Worm (Caenorhabditis elegans) whole organism, mixed stage, embryonic: ENCODE data around the gene srbc-37.

Experiments
- M03D4.4 ChIP-seq: sonication (generic microtip); optimal IDR thresholded peaks from 2 replicates; lab custom pipeline; 2017; ENCODE audit warnings: mild to moderate bottlenecking, missing genetic modification characterization, missing compliant biosample characterization
- blmp-1 ChIP-seq: fragments of 150-350 bp; optimal IDR thresholded peaks from 2 replicates; lab custom pipeline; 2014; ENCODE audit warnings: missing biosample characterization, missing genetic modification characterization
- ces-1 ChIP-seq: fragments of 150-350 bp; optimal IDR thresholded peaks from 2 replicates; lab custom pipeline; 2014; ENCODE audit warnings: missing biosample characterization, missing genetic modification reagents, missing genetic modification characterization
- elt-1 ChIP-seq: sonication (generic microtip); optimal IDR thresholded peaks from 2 replicates; lab custom pipeline; 2017; ENCODE audit warnings: missing genetic modification characterization, mild to moderate bottlenecking, missing compliant biosample characterization, antibody characterized with exemption, moderate library complexity, borderline replicate concordance; ENCODE audit not compliant: insufficient read depth
- elt-3 ChIP-seq: fragments of 150-350 bp; optimal IDR thresholded peaks from 2 replicates; lab custom pipeline; 2014; ENCODE audit warnings: missing biosample characterization, missing genetic modification characterization
- hlh-1 ChIP-seq: fragments of 150-350 bp; optimal IDR thresholded peaks from 2 replicates; lab custom pipeline; 2014; ENCODE audit warnings: missing biosample characterization, missing genetic modification reagents, missing genetic modification characterization
- lsy-2 ChIP-seq: fragments of 150-350 bp; optimal IDR thresholded peaks from 2 replicates; lab custom pipeline; 2014; ENCODE audit warnings: missing biosample characterization, missing genetic modification characterization
- nhr-12 ChIP-seq: fragments of 150-350 bp; optimal IDR thresholded peaks from 2 replicates; lab custom pipeline; 2014; ENCODE audit warnings: missing biosample characterization, missing genetic modification characterization
- nhr-2 ChIP-seq: fragments of 150-350 bp; optimal IDR thresholded peaks from 2 replicates; lab custom pipeline; 2014; ENCODE audit warnings: missing biosample characterization, missing genetic modification characterization
- nhr-28 ChIP-seq: fragments of 150-350 bp; optimal IDR thresholded peaks from 2 replicates; lab custom pipeline; 2014; ENCODE audit warnings: missing biosample characterization, missing genetic modification characterization
- pha-4 ChIP-seq: fragments of 150-350 bp; optimal IDR thresholded peaks from 2 replicates; lab custom pipeline; 2018; ENCODE audit warnings: missing biosample characterization, missing genetic modification reagents, missing genetic modification characterization
- snpc-4 ChIP-seq: fragments of 150-350 bp; optimal IDR thresholded peaks from 2 replicates; lab custom pipeline; 2014; ENCODE audit warnings: missing biosample characterization, missing genetic modification characterization
- unc-120 ChIP-seq: sonication (generic microtip); optimal IDR thresholded peaks from 2 replicates; lab custom pipeline; 2017; ENCODE audit warnings: missing genetic modification characterization, missing compliant biosample characterization; ENCODE audit not compliant: poor library complexity, severe bottlenecking
- ztf-11 ChIP-seq: fragments of 150-350 bp; optimal IDR thresholded peaks from 2 replicates; lab custom pipeline; 2014; ENCODE audit warnings: missing biosample characterization, missing genetic modification characterization

ce11 chrV:730216-730615 is 27.9 kb downstream of the srbc-37 start:
- TF ChIP-seq unc-120 (tag; lab: Kevin White, UChicago) (no peak), ztf-11 (no peak), snpc-4 (tag; lab: Kevin White, UChicago) (no peak), ces-1 (no peak), nhr-12 (tag; lab: Kevin White, UChicago) (no peak), elt-3 (tag; lab: Kevin White, UChicago) (no peak), nhr-2 (tag; lab: Kevin White, UChicago) (no peak), blmp-1 (tag; lab: Kevin White, UChicago) (no peak), hlh-1 (tag; lab: Kevin White, UChicago) (no peak), lsy-2 (no peak), elt-1 (no peak), pha-4 (tag; lab: Kevin White, UChicago) (no peak), nhr-28 (tag; lab: Kevin White, UChicago) (no peak), M03D4.4 (tag; lab: Kevin White, UChicago) (no peak)
